Fruit fly (Drosophila melanogaster) whole organism, embryonic: ENCODE results near the gene Col4a1.
A peak's percentile ranks its signal among the peaks of the same experiment; 100 is the strongest.

Source experiments
- ATbp ChIP-seq: fragments of 200-800 bp; sonication (Bioruptor generic); optimal IDR thresholded peaks from 2 replicates; lab custom pipeline; 2017; ENCODE audit warnings: missing biosample characterization, mild to moderate bottlenecking, missing genetic modification characterization, missing genetic modification reagents
- Atf-2 ChIP-seq: fragments of 200-800 bp; sonication (Bioruptor generic); optimal IDR thresholded peaks from 2 replicates; lab custom pipeline; 2016; ENCODE audit warnings: missing biosample characterization, missing genetic modification characterization
- Awh ChIP-seq: fragments of 200-800 bp; sonication (Bioruptor generic); IDR thresholded peaks from 2 replicates; pipeline ENCODE4, ENCODE4 v1.3.6; 2022; ENCODE audit warnings: missing biosample characterization, missing genetic modification characterization
- CG10366 ChIP-seq: fragments of 200-800 bp; sonication (Bioruptor generic); IDR thresholded peaks from 2 replicates; pipeline ENCODE4 v1.3.6; 2022; ENCODE audit warnings: missing biosample characterization, missing genetic modification characterization
- CG14050 ChIP-seq: fragments of 200-800 bp; sonication (Bioruptor generic); IDR thresholded peaks from 3 replicates; pipeline ENCODE4 v1.3.6; 2022; ENCODE audit warnings: missing biosample characterization, missing genetic modification characterization
- CG14710 ChIP-seq: fragments of 200-800 bp; sonication (Bioruptor generic); optimal IDR thresholded peaks from 3 replicates; lab custom pipeline; 2019; ENCODE audit warnings: missing biosample characterization, mild to moderate bottlenecking, missing genetic modification characterization, moderate library complexity
- CG4820 ChIP-seq: fragments of 200-800 bp; sonication (Bioruptor generic); optimal IDR thresholded peaks from 3 replicates; lab custom pipeline; 2016; ENCODE audit warnings: missing biosample characterization, missing genetic modification characterization
- CG8089 ChIP-seq: fragments of 200-800 bp; sonication (Bioruptor generic); optimal IDR thresholded peaks from 3 replicates; lab custom pipeline; 2016; ENCODE audit warnings: missing biosample characterization, missing genetic modification characterization
- CG8359 ChIP-seq: fragments of 200-800 bp; sonication (Bioruptor generic); optimal IDR thresholded peaks from 2 replicates; lab custom pipeline; 2017; ENCODE audit warnings: missing biosample characterization, mild to moderate bottlenecking, missing genetic modification characterization, borderline replicate concordance
- CG8944 ChIP-seq: fragments of 200-800 bp; sonication (Bioruptor generic); optimal IDR thresholded peaks from 3 replicates; lab custom pipeline; 2016; ENCODE audit warnings: missing biosample characterization, missing genetic modification characterization
- CG9876 ChIP-seq: fragments of 200-800 bp; sonication (Bioruptor generic); optimal IDR thresholded peaks from 2 replicates; lab custom pipeline; 2016; ENCODE audit warnings: missing biosample characterization, missing genetic modification characterization
- CTCF ChIP-seq: fragments of 200-800 bp; sonication (Bioruptor generic); optimal IDR thresholded peaks from 2 replicates; lab custom pipeline; 2017; ENCODE audit warnings: missing biosample characterization, mild to moderate bottlenecking, missing genetic modification characterization, moderate library complexity
- Camta ChIP-seq: fragments of 200-800 bp; sonication (Bioruptor generic); optimal IDR thresholded peaks from 2 replicates; lab custom pipeline; 2016; ENCODE audit warnings: missing biosample characterization, missing genetic modification characterization
- Chrac-16 ChIP-seq: fragments of 200-800 bp; sonication (Bioruptor generic); optimal IDR thresholded peaks from 3 replicates; lab custom pipeline; 2016; ENCODE audit warnings: missing biosample characterization, missing genetic modification characterization
- D19A ChIP-seq: fragments of 200-800 bp; optimal IDR thresholded peaks from 3 replicates; lab custom pipeline; 2019; ENCODE audit warnings: missing biosample characterization, mild to moderate bottlenecking, missing genetic modification characterization, moderate library complexity
- Dp ChIP-seq: fragments of 200-800 bp; sonication (Bioruptor generic); optimal IDR thresholded peaks from 2 replicates; lab custom pipeline; 2018; ENCODE audit warnings: missing biosample characterization, mild to moderate bottlenecking, missing genetic modification characterization, moderate library complexity
- Gsc ChIP-seq: fragments of 200-800 bp; sonication (Bioruptor generic); IDR thresholded peaks from 2 replicates; pipeline ENCODE4 v1.3.6; 2022; ENCODE audit warnings: missing biosample characterization, missing genetic modification characterization
- H2.0 ChIP-seq: fragments of 200-800 bp; sonication (Bioruptor generic); IDR thresholded peaks from 2 replicates; pipeline ENCODE4 v1.3.6; 2022; ENCODE audit warnings: missing biosample characterization, missing genetic modification characterization
- HmgD ChIP-seq: fragments of 200-800 bp; sonication (Bioruptor generic); optimal IDR thresholded peaks from 3 replicates; lab custom pipeline; 2016; ENCODE audit warnings: missing biosample characterization, missing genetic modification characterization
- Hr3 ChIP-seq: fragments of 200-800 bp; sonication (Bioruptor generic); optimal IDR thresholded peaks from 3 replicates; lab custom pipeline; 2016; ENCODE audit warnings: missing biosample characterization, missing genetic modification characterization
- Neu2 ChIP-seq: fragments of 200-800 bp; sonication (Bioruptor generic); optimal IDR thresholded peaks from 3 replicates; lab custom pipeline; 2016; ENCODE audit warnings: missing biosample characterization, missing genetic modification characterization, borderline replicate concordance
- Scr ChIP-seq: fragments of 200-800 bp; sonication (Bioruptor generic); IDR thresholded peaks from 2 replicates; pipeline ENCODE4 v1.3.6; 2022; ENCODE audit warnings: missing biosample characterization, missing genetic modification characterization; ENCODE audit not compliant: partially characterized antibody
- Six4 ChIP-seq: fragments of 200-800 bp; sonication (Bioruptor generic); optimal IDR thresholded peaks from 2 replicates; lab custom pipeline; 2016; ENCODE audit warnings: missing biosample characterization, missing genetic modification characterization
- TFAM ChIP-seq: fragments of 200-800 bp; sonication (Bioruptor generic); optimal IDR thresholded peaks from 2 replicates; lab custom pipeline; 2017; ENCODE audit warnings: missing biosample characterization, missing genetic modification characterization, inconsistent platforms
- az2 ChIP-seq: fragments of 200-800 bp; sonication (Bioruptor generic); optimal IDR thresholded peaks from 3 replicates; lab custom pipeline; 2016; ENCODE audit warnings: missing biosample characterization, missing genetic modification characterization
- btn ChIP-seq: fragments of 200-800 bp; sonication (Bioruptor generic); optimal IDR thresholded peaks from 2 replicates; lab custom pipeline; 2016; ENCODE audit warnings: missing biosample characterization, missing genetic modification characterization
- cas ChIP-seq: fragments of 200-800 bp; sonication (Bioruptor generic); IDR thresholded peaks from 2 replicates; pipeline ENCODE4 v1.3.6; 2022; ENCODE audit warnings: missing biosample characterization, missing genetic modification characterization
- chm ChIP-seq: fragments of 200-800 bp; sonication (Bioruptor generic); IDR thresholded peaks from 2 replicates; pipeline ENCODE4 v1.3.6; 2022; ENCODE audit warnings: missing biosample characterization, missing genetic modification characterization
- chn ChIP-seq: fragments of 200-800 bp; sonication (Bioruptor generic); optimal IDR thresholded peaks from 2 replicates; lab custom pipeline; 2016; ENCODE audit warnings: missing biosample characterization, missing genetic modification characterization
- ci ChIP-seq: fragments of 200-800 bp; sonication (Bioruptor generic); IDR thresholded peaks from 3 replicates; pipeline ENCODE4 v1.3.6; 2022; ENCODE audit warnings: missing biosample characterization, missing genetic modification characterization
- fd64A ChIP-seq: fragments of 200-800 bp; sonication (Bioruptor generic); optimal IDR thresholded peaks from 3 replicates; lab custom pipeline; 2018; ENCODE audit warnings: missing biosample characterization, mild to moderate bottlenecking, missing genetic modification characterization
- fu2 ChIP-seq: fragments of 200-800 bp; sonication (Bioruptor generic); optimal IDR thresholded peaks from 2 replicates; lab custom pipeline; 2016; ENCODE audit warnings: missing biosample characterization, missing genetic modification characterization
- lov ChIP-seq, 2 experiments: fragments of 200-800 bp in 1 of 2; fragments of >200 bp in 1 of 2; sonication (Bioruptor generic) in 1 of 2; IDR thresholded peaks in 1 of 2; optimal IDR thresholded peaks in 1 of 2; 2 replicates in 1 of 2; 3 replicates in 1 of 2; pipeline versions ENCODE4 v1.3.6 to Lab custom; 2017 to 2022; ENCODE audit warnings: missing biosample characterization in 1 of 2, missing genetic modification characterization in 1 of 2
- oc ChIP-seq: fragments of 200-800 bp; sonication (Bioruptor generic); optimal IDR thresholded peaks from 2 replicates; lab custom pipeline; 2018; ENCODE audit warnings: missing biosample characterization, mild to moderate bottlenecking, missing genetic modification characterization, moderate library complexity
- odd ChIP-seq: fragments of 200-800 bp; sonication (Bioruptor generic); optimal IDR thresholded peaks from 2 replicates; lab custom pipeline; 2017; ENCODE audit warnings: missing biosample characterization, mild to moderate bottlenecking, missing genetic modification characterization
- phol ChIP-seq: fragments of 200-800 bp; sonication (Bioruptor generic); optimal IDR thresholded peaks from 3 replicates; lab custom pipeline; 2018; ENCODE audit warnings: missing biosample characterization, mild to moderate bottlenecking, missing genetic modification characterization, moderate library complexity
- psq ChIP-seq: fragments of 200-800 bp; sonication (Bioruptor generic); optimal IDR thresholded peaks from 2 replicates; lab custom pipeline; 2017; ENCODE audit warnings: missing biosample characterization, missing genetic modification characterization
- ranshi ChIP-seq: fragments of 200-800 bp; sonication (Bioruptor generic); IDR thresholded peaks from 2 replicates; pipeline ENCODE4 v1.3.6; 2022; ENCODE audit warnings: missing biosample characterization, missing genetic modification characterization
- sc ChIP-seq, 3 experiments: fragments of >200 bp in 2 of 3; fragments of 200-800 bp in 1 of 3; sonication (Bioruptor generic) in 1 of 3; optimal IDR thresholded peaks; 2 replicates in 2 of 3; 3 replicates in 1 of 3; lab custom pipeline; 2017; ENCODE audit warnings: mild to moderate bottlenecking in 1 of 3, missing biosample characterization in 1 of 3, missing genetic modification characterization in 1 of 3, missing genetic modification reagents in 1 of 3
- sd ChIP-seq: fragments of 200-800 bp; sonication (Bioruptor generic); optimal IDR thresholded peaks from 3 replicates; lab custom pipeline; 2018; ENCODE audit warnings: missing biosample characterization, mild to moderate bottlenecking, missing genetic modification characterization, moderate library complexity
- sna ChIP-seq: fragments of 200-800 bp; sonication (Bioruptor generic); IDR thresholded peaks from 2 replicates; pipeline ENCODE4 v1.3.6; 2022; ENCODE audit warnings: missing biosample characterization, missing genetic modification characterization; ENCODE audit not compliant: partially characterized antibody
- stwl ChIP-seq: fragments of 200-800 bp; sonication (Bioruptor generic); optimal IDR thresholded peaks from 3 replicates; lab custom pipeline; 2018; ENCODE audit warnings: missing biosample characterization, mild to moderate bottlenecking, missing genetic modification characterization, moderate library complexity
- tll ChIP-seq, 2 experiments: fragments of 200-800 bp in 1 of 2; fragments of >200 bp in 1 of 2; sonication (Bioruptor generic) in 1 of 2; optimal IDR thresholded peaks; 2 replicates each; lab custom pipeline; 2017 to 2019; ENCODE audit warnings: missing biosample characterization in 2 of 2, missing genetic modification characterization in 2 of 2, mild to moderate bottlenecking in 1 of 2, moderate library complexity in 1 of 2
- toy ChIP-seq: fragments of 200-800 bp; sonication (Bioruptor generic); IDR thresholded peaks from 2 replicates; pipeline ENCODE4 v1.3.6; 2022; ENCODE audit warnings: missing biosample characterization, missing genetic modification characterization
- trh ChIP-seq: fragments of 200-800 bp; sonication (Bioruptor generic); optimal IDR thresholded peaks from 2 replicates; lab custom pipeline; 2016; ENCODE audit warnings: missing biosample characterization, missing genetic modification characterization
- twi ChIP-seq: fragments of 200-800 bp; optimal IDR thresholded peaks from 2 replicates; lab custom pipeline; 2019; ENCODE audit warnings: missing biosample characterization, mild to moderate bottlenecking, missing genetic modification characterization, moderate library complexity
- unc-4 ChIP-seq: fragments of 200-800 bp; sonication (Bioruptor generic); IDR thresholded peaks from 2 replicates; pipeline ENCODE4 v1.3.6; 2022; ENCODE audit warnings: missing biosample characterization, missing genetic modification characterization; ENCODE audit not compliant: partially characterized antibody
- wek ChIP-seq: fragments of 200-800 bp; sonication (Bioruptor generic); optimal IDR thresholded peaks from 3 replicates; lab custom pipeline; 2018; ENCODE audit warnings: missing biosample characterization, mild to moderate bottlenecking, missing genetic modification characterization, moderate library complexity
- z ChIP-seq: fragments of 200-800 bp; sonication (Bioruptor generic); IDR thresholded peaks from 3 replicates; pipeline ENCODE4 v1.3.6; 2022; ENCODE audit warnings: missing biosample characterization, missing genetic modification characterization

Col4a1 gene

dm6 chr2L:4981278-4981966 lies 48.0 kb upstream of the Col4a1 start, which contains the start of the genes CG8892 and CG34126 (continued):
- TF ChIP-seq CG14050 (GFP tag; lab: Robert Waterston, UW) (peak; percentile 89), odd (GFP tag; lab: Kevin White, UChicago) (peak; percentile 90), sc (optimal IDR thresholded peaks at IDR 0.05; lab: Kevin White, UChicago) (no peak), sc (GFP tag; optimal IDR thresholded peaks at IDR 0.05; lab: Kevin White, UChicago) (peak; percentile 96), H2.0 (GFP tag; lab: Robert Waterston, UW) (peak; percentile 92), CG14710 (tag; lab: Kevin White, UChicago) (peak; percentile 98), Atf-2 (peak; percentile 94), ranshi (GFP tag; lab: Robert Waterston, UW) (peak; percentile 94), fu2 (GFP tag; lab: Kevin White, UChicago) (peak; percentile 96), TFAM (GFP tag; lab: Kevin White, UChicago) (peak; percentile 89), unc-4 (GFP tag; lab: Robert Waterston, UW) (0 out of 2 replicates have a peak, but pooled peaks have one; percentile 27), CG9876 (GFP tag; lab: Kevin White, UChicago) (peak; percentile 96), fd64A (GFP tag; lab: Kevin White, UChicago) (peak; percentile 77), CG8359 (GFP tag; lab: Kevin White, UChicago) (peak; percentile 87), CG10366 (peak; percentile 94), Gsc (GFP tag; lab: Robert Waterston, UW) (peak; percentile 95), chn (peak; percentile 98), trh (peak; percentile 96), Neu2 (peak; percentile 72), CG8944 (GFP tag; lab: Kevin White, UChicago) (peak; percentile 96), Camta (peak; percentile 97), oc (peak; percentile 89), Dp (GFP tag; lab: Kevin White, UChicago) (peak; percentile 42), CG8089 (peak; percentile 95), ATbp (GFP tag; lab: Kevin White, UChicago) (peak; percentile 90), Six4 (GFP tag; lab: Kevin White, UChicago) (peak; percentile 97), CTCF (GFP tag; lab: Kevin White, UChicago) (peak; percentile 57), tll (GFP tag; optimal IDR thresholded peaks at IDR 0.05; lab: Kevin White, UChicago) (peak; percentile 67 to 95), twi (tag; lab: Kevin White, UChicago) (peak; percentile 97), Awh (GFP tag; lab: Robert Waterston, UW) (peak; percentile 81), Hr3 (GFP tag; lab: Kevin White, UChicago) (peak; percentile 99), cas (GFP tag; lab: Robert Waterston, UW) (peak; percentile 90), CG4820 (GFP tag; lab: Kevin White, UChicago) (peak; percentile 98), sd (tag; lab: Kevin White, UChicago) (peak; percentile 90), lov (optimal IDR thresholded peaks at IDR 0.05; lab: Kevin White, UChicago) (no peak), lov (GFP tag; IDR thresholded peaks at IDR 0.05; lab: Robert Waterston, UW) (peak; percentile 72; the same call in 2 of the 3 replicates), D19A (tag; lab: Kevin White, UChicago) (peak; percentile 87), psq (peak; percentile 93), btn (GFP tag; lab: Kevin White, UChicago) (peak; percentile 64), az2 (GFP tag; lab: Kevin White, UChicago) (peak; percentile 98), chm (peak; percentile 92), HmgD (GFP tag; lab: Kevin White, UChicago) (peak; percentile 90), phol (tag; lab: Kevin White, UChicago) (peak; percentile 98), z (GFP tag; lab: Robert Waterston, UW) (no peak), Scr (peak; percentile 24; the same call in 1 of the 2 replicates), toy (GFP tag; lab: Robert Waterston, UW) (peak; percentile 93), ci (GFP tag; lab: Robert Waterston, UW) (peak; percentile 89), wek (GFP tag; lab: Kevin White, UChicago) (peak; percentile 65), stwl (peak; percentile 89), Chrac-16 (GFP tag; lab: Kevin White, UChicago) (peak; percentile 99), sna (GFP tag; lab: Robert Waterston, UW) (no peak)
